Fruit fly (Drosophila melanogaster) whole organism, embryonic: ENCODE measurements around the gene Lamtor3.

Source experiments
- Ada2b ChIP-seq: fragments of 200-800 bp; sonication (Bioruptor generic); IDR thresholded peaks from 2 replicates; pipeline ENCODE4 v1.3.6; 2022; ENCODE audit warnings: missing biosample characterization, missing genetic modification characterization
- Aef1 ChIP-seq: fragments of 200-800 bp; sonication (Bioruptor generic); IDR thresholded peaks from 3 replicates; pipeline ENCODE4 v1.3.6; 2022; ENCODE audit warnings: missing biosample characterization, missing genetic modification characterization
- Asciz ChIP-seq: fragments of 200-800 bp; sonication (Bioruptor generic); optimal IDR thresholded peaks from 2 replicates; lab custom pipeline; 2017; ENCODE audit warnings: missing biosample characterization, mild to moderate bottlenecking, missing genetic modification characterization, missing genetic modification reagents
- Bgb ChIP-seq: fragments of 200-800 bp; sonication (Bioruptor generic); IDR thresholded peaks from 2 replicates; pipeline ENCODE4 v1.3.6; 2022; ENCODE audit warnings: missing biosample characterization, missing genetic modification characterization; ENCODE audit not compliant: partially characterized antibody
- CG10209 ChIP-seq: fragments of 200-800 bp; sonication (Bioruptor generic); optimal IDR thresholded peaks from 3 replicates; lab custom pipeline; 2017; ENCODE audit warnings: missing biosample characterization, mild to moderate bottlenecking, missing genetic modification characterization, missing genetic modification reagents
- CG1024 ChIP-seq: fragments of 200-800 bp; sonication (Bioruptor generic); IDR thresholded peaks from 2 replicates; pipeline ENCODE4 v1.3.6; 2022; ENCODE audit warnings: missing biosample characterization, missing genetic modification characterization
- CG10366 ChIP-seq: fragments of 200-800 bp; sonication (Bioruptor generic); IDR thresholded peaks from 2 replicates; pipeline ENCODE4 v1.3.6; 2022; ENCODE audit warnings: missing biosample characterization, missing genetic modification characterization
- CG12071 ChIP-seq: fragments of 200-800 bp; sonication (Bioruptor generic); optimal IDR thresholded peaks from 3 replicates; lab custom pipeline; 2018; ENCODE audit warnings: missing biosample characterization, mild to moderate bottlenecking, missing genetic modification characterization
- CG14014 ChIP-seq: fragments of 200-800 bp; sonication (Bioruptor generic); IDR thresholded peaks from 2 replicates; pipeline ENCODE4 v1.3.6; 2022; ENCODE audit warnings: missing biosample characterization, missing genetic modification characterization
- CG14441 ChIP-seq: fragments of 200-800 bp; sonication (Bioruptor generic); IDR thresholded peaks from 2 replicates; pipeline ENCODE4 v1.3.6; 2022; ENCODE audit warnings: missing biosample characterization, missing genetic modification characterization
- CG1529 ChIP-seq: fragments of 200-800 bp; sonication (Bioruptor generic); optimal IDR thresholded peaks from 3 replicates; lab custom pipeline; 2018; ENCODE audit warnings: missing biosample characterization, missing genetic modification characterization
- CG15514 ChIP-seq: fragments of 200-800 bp; sonication (Bioruptor generic); optimal IDR thresholded peaks from 3 replicates; lab custom pipeline; 2017; ENCODE audit warnings: missing biosample characterization, missing genetic modification characterization, mild to moderate bottlenecking, moderate library complexity, missing genetic modification reagents
- CG17359 ChIP-seq: fragments of 200-800 bp; sonication (Bioruptor generic); optimal IDR thresholded peaks from 3 replicates; lab custom pipeline; 2018; ENCODE audit warnings: missing biosample characterization, mild to moderate bottlenecking, missing genetic modification characterization, moderate library complexity
- CG1792 ChIP-seq: fragments of 200-800 bp; sonication (Bioruptor generic); optimal IDR thresholded peaks from 2 replicates; lab custom pipeline; 2016; ENCODE audit warnings: missing biosample characterization, missing genetic modification characterization
- CG2202 ChIP-seq: fragments of 200-800 bp; sonication (Bioruptor generic); optimal IDR thresholded peaks from 2 replicates; lab custom pipeline; 2018; ENCODE audit warnings: missing biosample characterization, mild to moderate bottlenecking, missing genetic modification characterization
- CG30403 ChIP-seq: fragments of 200-800 bp; sonication (Bioruptor generic); optimal IDR thresholded peaks from 3 replicates; lab custom pipeline; 2016; ENCODE audit warnings: missing biosample characterization, missing genetic modification characterization
- CG5245 ChIP-seq: fragments of 200-800 bp; sonication (Bioruptor generic); optimal IDR thresholded peaks from 3 replicates; lab custom pipeline; 2016; ENCODE audit warnings: missing biosample characterization, missing genetic modification characterization
- CG6765 ChIP-seq: fragments of 200-800 bp; sonication (Bioruptor generic); optimal IDR thresholded peaks from 3 replicates; lab custom pipeline; 2017; ENCODE audit warnings: missing biosample characterization, mild to moderate bottlenecking, missing genetic modification characterization
- CG8765 ChIP-seq: fragments of 200-800 bp; sonication (Bioruptor generic); IDR thresholded peaks from 2 replicates; pipeline ENCODE4 v1.3.6; 2022; ENCODE audit warnings: missing biosample characterization, missing genetic modification characterization
- D ChIP-seq, 2 experiments: fragments of 200-800 bp in 1 of 2; fragments of >200 bp in 1 of 2; sonication (Bioruptor generic) in 1 of 2; optimal IDR thresholded peaks; 2 replicates in 1 of 2; 3 replicates in 1 of 2; lab custom pipeline; 2017; ENCODE audit warnings: mild to moderate bottlenecking in 1 of 2, missing biosample characterization in 1 of 2, missing genetic modification characterization in 1 of 2, missing genetic modification reagents in 1 of 2
- E2f2 ChIP-seq: fragments of 200-800 bp; sonication (Bioruptor generic); IDR thresholded peaks from 2 replicates; pipeline ENCODE4 v1.3.6; 2022; ENCODE audit warnings: missing biosample characterization, missing genetic modification characterization
- Ets65A ChIP-seq: fragments of 200-800 bp; sonication (Bioruptor generic); peaks from one replicate; lab custom pipeline; 2016; ENCODE audit warnings: missing biosample characterization, missing genetic modification characterization
- Ets97D ChIP-seq: fragments of 200-800 bp; sonication (Bioruptor generic); optimal IDR thresholded peaks from 3 replicates; lab custom pipeline; 2016; ENCODE audit warnings: missing biosample characterization, missing genetic modification characterization
- HLH3B ChIP-seq: fragments of 200-800 bp; sonication (Bioruptor generic); IDR thresholded peaks from 2 replicates; pipeline ENCODE4 v1.3.6; 2022; ENCODE audit warnings: missing biosample characterization, missing genetic modification characterization
- Hr51 ChIP-seq, 2 experiments: fragments of 200-800 bp; sonication (Bioruptor generic); optimal IDR thresholded peaks; 2 replicates in 1 of 2; 3 replicates in 1 of 2; lab custom pipeline; 2016 to 2018; ENCODE audit warnings: missing biosample characterization in 2 of 2, missing genetic modification characterization in 2 of 2, mild to moderate bottlenecking in 1 of 2, moderate library complexity in 1 of 2
- MBD-R2 ChIP-seq: fragments of 200-800 bp; sonication (Bioruptor generic); IDR thresholded peaks from 2 replicates; pipeline ENCODE4 v1.3.6; 2022; ENCODE audit warnings: missing biosample characterization, missing genetic modification characterization
- Pdp1 ChIP-seq, 2 experiments: fragments of 200-800 bp; sonication (Bioruptor generic); optimal IDR thresholded peaks; 3 replicates each; lab custom pipeline; 2016; ENCODE audit warnings: missing biosample characterization in 2 of 2, missing genetic modification characterization in 2 of 2, mild to moderate bottlenecking in 1 of 2, moderate library complexity in 1 of 2
- Poxn ChIP-seq: fragments of 200-800 bp; sonication (Bioruptor generic); IDR thresholded peaks from 2 replicates; pipeline ENCODE4 v1.3.6; 2022; ENCODE audit warnings: missing biosample characterization, missing genetic modification characterization
- Sox100B ChIP-seq: fragments of 200-800 bp; sonication (Bioruptor generic); optimal IDR thresholded peaks from 3 replicates; lab custom pipeline; 2018; ENCODE audit warnings: missing biosample characterization, mild to moderate bottlenecking, missing genetic modification characterization
- Sox102F ChIP-seq: fragments of 200-800 bp; sonication (Bioruptor generic); optimal IDR thresholded peaks from 2 replicates; lab custom pipeline; 2018; ENCODE audit warnings: missing biosample characterization, mild to moderate bottlenecking, missing genetic modification characterization, moderate library complexity
- Usf ChIP-seq: fragments of 200-800 bp; sonication (Bioruptor generic); optimal IDR thresholded peaks from 2 replicates; lab custom pipeline; 2017; ENCODE audit warnings: missing genotype, missing biosample characterization, missing genetic modification characterization
- caup ChIP-seq: fragments of 200-800 bp; sonication (Bioruptor generic); optimal IDR thresholded peaks from 3 replicates; lab custom pipeline; 2017; ENCODE audit warnings: missing biosample characterization, mild to moderate bottlenecking, missing genetic modification characterization, moderate library complexity; ENCODE audit not compliant: severe bottlenecking
- chinmo ChIP-seq: fragments of 200-800 bp; sonication (Bioruptor generic); IDR thresholded peaks from 4 replicates; pipeline ENCODE4 v1.3.6; 2022; ENCODE audit warnings: missing biosample characterization, missing genetic modification characterization; ENCODE audit not compliant: partially characterized antibody
- crol ChIP-seq: fragments of 200-800 bp; sonication (Bioruptor generic); IDR thresholded peaks from 2 replicates; pipeline ENCODE4 v1.3.6; 2022; ENCODE audit warnings: missing biosample characterization, missing genetic modification characterization
- cwo ChIP-seq: fragments of 200-800 bp; sonication (Bioruptor generic); optimal IDR thresholded peaks from 3 replicates; lab custom pipeline; 2017; ENCODE audit warnings: missing biosample characterization, missing genetic modification characterization, mild to moderate bottlenecking, moderate library complexity, missing genetic modification reagents
- dmrt99B ChIP-seq: fragments of 200-800 bp; sonication (Bioruptor generic); optimal IDR thresholded peaks from 2 replicates; lab custom pipeline; 2018; ENCODE audit warnings: missing biosample characterization, mild to moderate bottlenecking, missing genetic modification characterization, moderate library complexity
- dysf ChIP-seq: fragments of 200-800 bp; sonication (Bioruptor generic); IDR thresholded peaks from 3 replicates; pipeline ENCODE4 v1.3.6; 2022; ENCODE audit warnings: missing biosample characterization, missing genetic modification characterization
- eve ChIP-seq, 2 experiments: fragments of >200 bp; optimal IDR thresholded peaks; 2 replicates each; lab custom pipeline; 2017; ENCODE audit warnings: missing biosample characterization in 2 of 2, missing genetic modification characterization in 2 of 2
- fru ChIP-seq: fragments of >200 bp; optimal IDR thresholded peaks from 2 replicates; lab custom pipeline; 2017
- gem ChIP-seq: fragments of 200-800 bp; sonication (Bioruptor generic); optimal IDR thresholded peaks from 2 replicates; lab custom pipeline; 2019; ENCODE audit warnings: missing biosample characterization, mild to moderate bottlenecking, missing genetic modification characterization, moderate library complexity
- her ChIP-seq: fragments of 200-800 bp; sonication (Bioruptor generic); optimal IDR thresholded peaks from 2 replicates; lab custom pipeline; 2016; ENCODE audit warnings: missing biosample characterization, missing genetic modification characterization
- run ChIP-seq: fragments of 200-800 bp; sonication (Bioruptor generic); optimal IDR thresholded peaks from 3 replicates; lab custom pipeline; 2018; ENCODE audit warnings: missing biosample characterization, mild to moderate bottlenecking, missing genetic modification characterization
- stc ChIP-seq: fragments of 200-800 bp; sonication (Bioruptor generic); IDR thresholded peaks from 2 replicates; pipeline ENCODE4 v1.3.6; 2022; ENCODE audit warnings: missing biosample characterization, missing genetic modification characterization
- tgo ChIP-seq: fragments of 200-800 bp; sonication (Bioruptor generic); IDR thresholded peaks from 3 replicates; pipeline ENCODE4 v1.3.6; 2022; ENCODE audit warnings: missing biosample characterization, missing genetic modification characterization
- vvl ChIP-seq: fragments of 200-800 bp; sonication (Bioruptor generic); IDR thresholded peaks from 2 replicates; pipeline ENCODE4 v1.3.6; 2022; ENCODE audit warnings: missing biosample characterization, missing genetic modification characterization
- zen2 ChIP-seq: fragments of 200-800 bp; sonication (Bioruptor generic); IDR thresholded peaks from 3 replicates; pipeline ENCODE4 v1.3.6; 2022; ENCODE audit warnings: missing biosample characterization, missing genetic modification characterization; ENCODE audit not compliant: partially characterized antibody

The Lamtor3 gene

DNA sequence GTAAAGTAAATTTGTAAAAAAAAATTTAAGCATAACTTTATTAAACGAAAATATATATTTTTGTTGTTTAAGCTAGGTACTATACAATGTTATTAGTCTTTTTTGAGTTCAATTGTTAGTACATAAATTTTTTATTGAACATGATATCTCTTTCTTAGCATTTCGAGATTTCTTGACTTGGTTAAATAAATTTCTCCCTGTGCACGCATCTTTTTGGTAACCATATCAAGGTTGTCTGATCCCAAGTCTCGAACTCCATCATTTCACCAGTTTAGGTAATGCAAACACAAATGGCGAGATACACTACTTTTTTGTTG lies 49.7 kb upstream of the Lamtor3 start (continued):
- TF ChIP-seq eve (GFP tag; optimal IDR thresholded peaks at IDR 0.05; lab: Kevin White, UChicago) (peak in 1 of 2 experiments; percentile 18), Aef1 (0 out of 3 replicates have a peak, but pooled peaks have one; percentile 15), Sox100B (GFP tag; lab: Kevin White, UChicago) (peak; percentile 35), CG8765 (no peak), CG30403 (peak; percentile 27), HLH3B (GFP tag; lab: Robert Waterston, UW) (0 out of 2 replicates have a peak, but pooled peaks have one; percentile 19), Sox102F (GFP tag; lab: Kevin White, UChicago) (peak; percentile 68), run (tag; lab: Kevin White, UChicago) (peak; percentile 20), cwo (no peak), CG17359 (tag; lab: Kevin White, UChicago) (peak; percentile 46), Ets65A (GFP tag; lab: Kevin White, UChicago) (peak; percentile 39), tgo (GFP tag; lab: Robert Waterston, UW) (no peak), CG1024 (GFP tag; lab: Robert Waterston, UW) (no peak), dysf (0 out of 3 replicates have a peak, but pooled peaks have one; percentile 34), vvl (GFP tag; lab: Robert Waterston, UW) (0 out of 2 replicates have a peak, but pooled peaks have one; percentile 12), CG5245 (no peak), dmrt99B (peak; percentile 70), CG1792 (GFP tag; lab: Kevin White, UChicago) (no peak), gem (tag; lab: Kevin White, UChicago) (peak; percentile 52), Ada2b (GFP tag; lab: Robert Waterston, UW) (peak; percentile 17; the same call in 1 of the 2 replicates), Usf (GFP tag; lab: Kevin White, UChicago) (no peak), Asciz (GFP tag; lab: Kevin White, UChicago) (peak; percentile 43), stc (GFP tag; lab: Robert Waterston, UW) (0 out of 2 replicates have a peak, but pooled peaks have one; percentile 4), CG14441 (GFP tag; lab: Robert Waterston, UW) (peak; percentile 14; the same call in 1 of the 2 replicates), CG10366 (GFP tag; lab: Robert Waterston, UW) (peak; percentile 13; the same call in 1 of the 2 replicates), Hr51 (GFP tag; optimal IDR thresholded peaks at IDR 0.05; lab: Kevin White, UChicago) (peak in 1 of 2 experiments; percentile 68)

- TF ChIP-seq CG10209 (GFP tag; lab: Kevin White, UChicago) (no peak), chinmo (GFP tag; lab: Robert Waterston, UW) (peak; percentile 81; the same call in 1 of the 4 replicates), Ets97D (GFP tag; lab: Kevin White, UChicago) (peak; percentile 61), Pdp1 (GFP tag; optimal IDR thresholded peaks at IDR 0.05; lab: Kevin White, UChicago) (no peak), her (GFP tag; lab: Kevin White, UChicago) (peak; percentile 20), Aef1 (peak; percentile 66), zen2 (GFP tag; lab: Robert Waterston, UW) (peak; percentile 60; the same call in 1 of the 3 replicates), D (optimal IDR thresholded peaks at IDR 0.05; lab: Kevin White, UChicago) (no peak), D (GFP tag; optimal IDR thresholded peaks at IDR 0.05; lab: Kevin White, UChicago) (no peak), CG6765 (GFP tag; lab: Kevin White, UChicago) (peak; percentile 41), CG30403 (no peak), fru (lab: Kevin White, UChicago) (no peak), CG2202 (no peak), E2f2 (GFP tag; lab: Robert Waterston, UW) (peak; percentile 86), Poxn (GFP tag; lab: Robert Waterston, UW) (no peak), crol (peak; percentile 90), MBD-R2 (peak; percentile 28; the same call in 1 of the 2 replicates), vvl (GFP tag; lab: Robert Waterston, UW) (0 out of 2 replicates have a peak, but pooled peaks have one; percentile 50), CG15514 (GFP tag; lab: Kevin White, UChicago) (peak; percentile 28), CG14014 (GFP tag; lab: Robert Waterston, UW) (no peak), CG12071 (GFP tag; lab: Kevin White, UChicago) (peak; percentile 41), CG1529 (GFP tag; lab: Kevin White, UChicago) (no peak), caup (peak; percentile 29), Bgb (GFP tag; lab: Robert Waterston, UW) (peak; percentile 48; the same call in 1 of the 2 replicates), Asciz (GFP tag; lab: Kevin White, UChicago) (no peak)
Measured at dm6 chr2L:17433030-17433912, 47.8 kb upstream of the Lamtor3 start, which contains the start of the genes Dif and CG5043. TSS of gene Dif (minus strand) at chr2L:17433161. TSS of gene CG5043 (plus strand) at chr2L:17433862.
